Fruit fly (Drosophila melanogaster) whole organism, prepupa: ENCODE data around the gene CG2540.

Experiments used
- Blimp-1 ChIP-seq: fragments of 200-800 bp; sonication (Bioruptor generic); optimal IDR thresholded peaks from 3 replicates; lab custom pipeline; 2017; ENCODE audit warnings: missing biosample characterization, missing genetic modification characterization, mild to moderate bottlenecking, moderate library complexity, missing genetic modification reagents
- CG10631 ChIP-seq: fragments of 200-800 bp; sonication (Bioruptor generic); optimal IDR thresholded peaks from 2 replicates; lab custom pipeline; 2016; ENCODE audit warnings: missing biosample characterization, missing genetic modification characterization
- CG10669 ChIP-seq: fragments of 200-800 bp; sonication (Bioruptor generic); optimal IDR thresholded peaks from 3 replicates; lab custom pipeline; 2018; ENCODE audit warnings: missing biosample characterization, mild to moderate bottlenecking, missing genetic modification characterization, moderate library complexity
- CG11294 ChIP-seq: fragments of 200-800 bp; sonication (Bioruptor generic); IDR thresholded peaks from 2 replicates; pipeline ENCODE4 v1.3.6; 2022; ENCODE audit warnings: missing biosample characterization, missing genetic modification characterization
- CG11762 ChIP-seq: fragments of 200-800 bp; sonication (Bioruptor generic); optimal IDR thresholded peaks from 3 replicates; lab custom pipeline; 2016; ENCODE audit warnings: missing biosample characterization, missing genetic modification characterization; ENCODE audit not compliant: insufficient read depth
- CG15336 ChIP-seq: fragments of 200-800 bp; sonication (Bioruptor generic); IDR thresholded peaks from 2 replicates; pipeline ENCODE4 v1.3.6; 2022; ENCODE audit warnings: missing biosample characterization, missing genetic modification characterization
- CG16779 ChIP-seq: fragments of 200-800 bp; sonication (Bioruptor generic); optimal IDR thresholded peaks from 3 replicates; lab custom pipeline; 2017; ENCODE audit warnings: missing biosample characterization, mild to moderate bottlenecking, missing genetic modification characterization
- CG31627 ChIP-seq: fragments of 200-800 bp; sonication (Bioruptor generic); optimal IDR thresholded peaks from 3 replicates; lab custom pipeline; 2016; ENCODE audit warnings: missing biosample characterization, missing genetic modification characterization
- CG32006 ChIP-seq: fragments of 200-800 bp; sonication (Bioruptor generic); optimal IDR thresholded peaks from 3 replicates; lab custom pipeline; 2017; ENCODE audit warnings: missing biosample characterization, mild to moderate bottlenecking, missing genetic modification characterization
- CG34406 ChIP-seq: fragments of 200-800 bp; sonication (Bioruptor generic); optimal IDR thresholded peaks from 3 replicates; lab custom pipeline; 2016; ENCODE audit warnings: missing biosample characterization, missing genetic modification characterization
- CG3919 ChIP-seq: fragments of 200-800 bp; sonication (Bioruptor generic); optimal IDR thresholded peaks from 3 replicates; lab custom pipeline; 2016; ENCODE audit warnings: missing biosample characterization, missing genetic modification characterization
- CG6163 ChIP-seq: fragments of 200-800 bp; sonication (Bioruptor generic); IDR thresholded peaks from 3 replicates; pipeline ENCODE4 v1.3.6; 2022; ENCODE audit warnings: missing biosample characterization, missing genetic modification characterization
- CG6792 ChIP-seq: fragments of 200-800 bp; sonication (Bioruptor generic); optimal IDR thresholded peaks from 3 replicates; lab custom pipeline; 2016; ENCODE audit warnings: missing biosample characterization, missing genetic modification characterization
- CG6808 ChIP-seq: fragments of 200-800 bp; sonication (Bioruptor generic); optimal IDR thresholded peaks from 3 replicates; lab custom pipeline; 2017; ENCODE audit warnings: missing biosample characterization, missing genetic modification characterization, mild to moderate bottlenecking, moderate library complexity, missing genetic modification reagents
- CG6854 ChIP-seq: fragments of 200-800 bp; sonication (Bioruptor generic); optimal IDR thresholded peaks from 2 replicates; lab custom pipeline; 2017; ENCODE audit warnings: missing biosample characterization, mild to moderate bottlenecking, missing genetic modification characterization
- CG7368 ChIP-seq: fragments of 200-800 bp; sonication (Bioruptor generic); optimal IDR thresholded peaks from 3 replicates; lab custom pipeline; 2016; ENCODE audit warnings: missing biosample characterization, missing genetic modification characterization
- CG8319 ChIP-seq: fragments of 200-800 bp; sonication (Bioruptor generic); optimal IDR thresholded peaks from 3 replicates; lab custom pipeline; 2016; ENCODE audit warnings: missing biosample characterization, missing genetic modification characterization
- CG8632 ChIP-seq: fragments of 200-800 bp; sonication (Bioruptor generic); optimal IDR thresholded peaks from 3 replicates; lab custom pipeline; 2016; ENCODE audit warnings: missing biosample characterization, missing genetic modification characterization
- CG9139 ChIP-seq: fragments of 200-800 bp; sonication (Bioruptor generic); optimal IDR thresholded peaks from 3 replicates; lab custom pipeline; 2017; ENCODE audit warnings: missing biosample characterization, mild to moderate bottlenecking, missing genetic modification characterization
- Eip78C ChIP-seq: fragments of 200-800 bp; sonication (Bioruptor generic); peaks from one replicate; lab custom pipeline; 2016; ENCODE audit warnings: missing biosample characterization, missing genetic modification characterization
- Eip93F ChIP-seq: fragments of 200-800 bp; sonication (Bioruptor generic); optimal IDR thresholded peaks from 2 replicates; lab custom pipeline; 2016; ENCODE audit warnings: missing biosample characterization, mild to moderate bottlenecking, missing genetic modification characterization
- Ets21C ChIP-seq: fragments of 200-800 bp; sonication (Bioruptor generic); optimal IDR thresholded peaks from 3 replicates; lab custom pipeline; 2016; ENCODE audit warnings: missing biosample characterization, missing genetic modification characterization
- Ets96B ChIP-seq: fragments of 200-800 bp; optimal IDR thresholded peaks from 2 replicates; lab custom pipeline; 2019; ENCODE audit warnings: missing biosample characterization, mild to moderate bottlenecking, missing genetic modification characterization, moderate library complexity
- Hr39 ChIP-seq: fragments of 200-800 bp; sonication (Bioruptor generic); optimal IDR thresholded peaks from 2 replicates; lab custom pipeline; 2016; ENCODE audit warnings: missing biosample characterization, missing genetic modification characterization
- Lpt ChIP-seq: fragments of 200-800 bp; sonication (Bioruptor generic); optimal IDR thresholded peaks from 3 replicates; lab custom pipeline; 2016; ENCODE audit warnings: missing biosample characterization, missing genetic modification characterization
- Met ChIP-seq: fragments of 200-800 bp; sonication (Bioruptor generic); optimal IDR thresholded peaks from 3 replicates; lab custom pipeline; 2016; ENCODE audit warnings: missing biosample characterization, missing genetic modification characterization
- Smox ChIP-seq: fragments of 200-800 bp; sonication (Bioruptor generic); optimal IDR thresholded peaks from 3 replicates; lab custom pipeline; 2016; ENCODE audit warnings: missing biosample characterization, missing genetic modification characterization
- Sox14 ChIP-seq: fragments of 200-800 bp; sonication (Bioruptor generic); optimal IDR thresholded peaks from 3 replicates; lab custom pipeline; 2016; ENCODE audit warnings: missing biosample characterization, missing genetic modification characterization
- Sox15 ChIP-seq: fragments of 200-800 bp; sonication (Bioruptor generic); optimal IDR thresholded peaks from 3 replicates; lab custom pipeline; 2016; ENCODE audit warnings: missing biosample characterization, missing genetic modification characterization
- acj6 ChIP-seq: fragments of 200-800 bp; sonication (Bioruptor generic); optimal IDR thresholded peaks from 3 replicates; lab custom pipeline; 2016; ENCODE audit warnings: missing biosample characterization, missing genetic modification characterization
- cyc ChIP-seq: fragments of 200-800 bp; sonication (Bioruptor generic); optimal IDR thresholded peaks from 3 replicates; lab custom pipeline; 2016; ENCODE audit warnings: missing biosample characterization, missing genetic modification characterization
- dac ChIP-seq: fragments of 200-800 bp; sonication (Bioruptor generic); optimal IDR thresholded peaks from 2 replicates; lab custom pipeline; 2017; ENCODE audit warnings: missing biosample characterization, mild to moderate bottlenecking, missing genetic modification characterization
- dsx ChIP-seq: fragments of 200-800 bp; optimal IDR thresholded peaks from 3 replicates; lab custom pipeline; 2019; ENCODE audit warnings: missing biosample characterization, mild to moderate bottlenecking, missing genetic modification characterization, moderate library complexity; ENCODE audit not compliant: poor library complexity, severe bottlenecking
- eg ChIP-seq: fragments of 200-800 bp; sonication (Bioruptor generic); IDR thresholded peaks from 3 replicates; pipeline ENCODE4 v1.3.6; 2022; ENCODE audit warnings: missing biosample characterization, missing genetic modification characterization
- esn ChIP-seq: fragments of 200-800 bp; sonication (Bioruptor generic); optimal IDR thresholded peaks from 2 replicates; lab custom pipeline; 2016; ENCODE audit warnings: missing biosample characterization, mild to moderate bottlenecking, missing genetic modification characterization, moderate library complexity
- fd59A ChIP-seq: fragments of 200-800 bp; sonication (Bioruptor generic); optimal IDR thresholded peaks from 2 replicates; lab custom pipeline; 2017; ENCODE audit warnings: missing biosample characterization, mild to moderate bottlenecking, missing genetic modification characterization, missing genetic modification reagents
- fd85E ChIP-seq: fragments of 200-800 bp; sonication (Bioruptor generic); optimal IDR thresholded peaks from 3 replicates; lab custom pipeline; 2016; ENCODE audit warnings: missing biosample characterization, missing genetic modification characterization
- lz ChIP-seq: fragments of 200-800 bp; sonication (Bioruptor generic); optimal IDR thresholded peaks from 3 replicates; lab custom pipeline; 2016; ENCODE audit warnings: missing biosample characterization, missing genetic modification characterization
- net ChIP-seq: fragments of 200-800 bp; sonication (Bioruptor generic); optimal IDR thresholded peaks from 3 replicates; lab custom pipeline; 2016; ENCODE audit warnings: missing biosample characterization, missing genetic modification characterization
- salr ChIP-seq, 2 experiments: fragments of 200-800 bp; sonication (Bioruptor generic); optimal IDR thresholded peaks; 3 replicates each; lab custom pipeline; 2016 to 2018; ENCODE audit warnings: missing biosample characterization in 2 of 2, missing genetic modification characterization in 2 of 2, mild to moderate bottlenecking in 1 of 2
- svp ChIP-seq: fragments of 200-800 bp; sonication (Bioruptor generic); peaks from one replicate; lab custom pipeline; 2016; ENCODE audit warnings: missing biosample characterization, missing genetic modification characterization
- topi ChIP-seq: fragments of 200-800 bp; sonication (Bioruptor generic); optimal IDR thresholded peaks from 3 replicates; lab custom pipeline; 2016; ENCODE audit warnings: missing biosample characterization, missing genetic modification characterization
- vri ChIP-seq: fragments of 200-800 bp; sonication (Bioruptor generic); optimal IDR thresholded peaks from 3 replicates; lab custom pipeline; 2016; ENCODE audit warnings: missing biosample characterization, mild to moderate bottlenecking, missing genetic modification characterization

Gene CG2540

dm6 chrX:12582984-12583869, 46.5 kb upstream of the CG2540 start, which contains the start of gene Pits (continued):
- TF ChIP-seq dsx (GFP tag; lab: Kevin White, UChicago) (peak; percentile 40), esn (peak; percentile 38), CG6854 (peak; percentile 82), CG8632 (GFP tag; lab: Kevin White, UChicago) (no peak), CG7368 (GFP tag; lab: Kevin White, UChicago) (no peak), CG9139 (GFP tag; lab: Kevin White, UChicago) (peak; percentile 63), net (GFP tag; lab: Kevin White, UChicago) (peak; percentile 11), Hr39 (GFP tag; lab: Kevin White, UChicago) (peak; percentile 6), Sox15 (GFP tag; lab: Kevin White, UChicago) (no peak), acj6 (GFP tag; lab: Kevin White, UChicago) (peak; percentile 37), Sox14 (GFP tag; lab: Kevin White, UChicago) (peak; percentile 15), CG11294 (GFP tag; lab: Robert Waterston, UW) (no peak), CG34406 (GFP tag; lab: Kevin White, UChicago) (no peak), CG6163 (GFP tag; lab: Robert Waterston, UW) (peak; percentile 66; the same call in 2 of the 3 replicates), Met (GFP tag; lab: Kevin White, UChicago) (peak; percentile 44), salr (GFP tag; optimal IDR thresholded peaks at IDR 0.05; lab: Kevin White, UChicago) (peak in 1 of 2 experiments; percentile 14), fd85E (GFP tag; lab: Kevin White, UChicago) (no peak), CG10669 (GFP tag; lab: Kevin White, UChicago) (no peak), Smox (no peak), fd59A (no peak), CG11762 (no peak), topi (no peak), cyc (no peak), CG32006 (peak; percentile 14), Blimp-1 (no peak), Ets96B (tag; lab: Kevin White, UChicago) (peak; percentile 5), CG6792 (GFP tag; lab: Kevin White, UChicago) (no peak), lz (GFP tag; lab: Kevin White, UChicago) (no peak), Ets21C (GFP tag; lab: Kevin White, UChicago) (peak; percentile 5), eg (GFP tag; lab: Robert Waterston, UW) (peak; percentile 68)
- TF ChIP-seq, all 60 proteins: peak for 32

dm6 chrX:12583870-12584390, 45.7 kb upstream of the CG2540 start:
- TF ChIP-seq dac (GFP tag; lab: Kevin White, UChicago) (no peak), Eip78C (GFP tag; lab: Kevin White, UChicago) (peak; percentile 71)

dm6 chrX:12591223-12592120, 38.2 kb upstream of the CG2540 start:
- TF ChIP-seq esn = peak; percentile 85
- peak; percentile 43 for TF ChIP-seq CG16779
- TF ChIP-seq CG10631 (GFP tag; lab: Kevin White, UChicago) = peak; percentile 74
- peak; percentile 64 for TF ChIP-seq CG7368 (GFP tag; lab: Kevin White, UChicago)
- TF ChIP-seq CG6163 (GFP tag; lab: Robert Waterston, UW) = 0 out of 3 replicates have a peak, but pooled peaks have one; percentile 6
- TF ChIP-seq salr (GFP tag; optimal IDR thresholded peaks at IDR 0.05; lab: Kevin White, UChicago) = peak in 1 of 2 experiments; percentile 82
- peak; percentile 85 for TF ChIP-seq Sox14 (GFP tag; lab: Kevin White, UChicago)
- TF ChIP-seq Eip93F (GFP tag; lab: Kevin White, UChicago) = no peak
- TF ChIP-seq fd59A = peak; percentile 59
- TF ChIP-seq CG6808 (GFP tag; lab: Kevin White, UChicago) = peak; percentile 80
- peak; percentile 16; the same call in 1 of the 2 replicates for TF ChIP-seq CG11294 (GFP tag; lab: Robert Waterston, UW)
- TF ChIP-seq vri (GFP tag; lab: Kevin White, UChicago) = peak; percentile 49
- peak; percentile 58 for TF ChIP-seq CG3919 (GFP tag; lab: Kevin White, UChicago)
- TF ChIP-seq svp (GFP tag; lab: Kevin White, UChicago) = peak; percentile 90
- peak; percentile 74 for TF ChIP-seq CG31627 (GFP tag; lab: Kevin White, UChicago)
- TF ChIP-seq CG10669 (GFP tag; lab: Kevin White, UChicago) = peak; percentile 69
- TF ChIP-seq CG8319 (GFP tag; lab: Kevin White, UChicago) = peak; percentile 65
- peak; percentile 72 for TF ChIP-seq acj6 (GFP tag; lab: Kevin White, UChicago)
- peak; percentile 54 for TF ChIP-seq CG15336 (GFP tag; lab: Robert Waterston, UW)
- TF ChIP-seq Ets96B (tag; lab: Kevin White, UChicago) = peak; percentile 51
- peak; percentile 67 for TF ChIP-seq CG11762
- peak; percentile 67 for TF ChIP-seq Lpt (GFP tag; lab: Kevin White, UChicago)
